Fruit fly (Drosophila melanogaster) whole organism, embryonic: Measurements from ENCODE around the gene G6P.

Source experiments
- Atf6 ChIP-seq: fragments of 200-800 bp; sonication (Bioruptor generic); IDR thresholded peaks from 2 replicates; pipeline ENCODE4 v1.3.6; 2022; ENCODE audit warnings: missing biosample characterization, missing genetic modification characterization
- B-H2 ChIP-seq: fragments of 200-800 bp; sonication (Bioruptor generic); optimal IDR thresholded peaks from 2 replicates; lab custom pipeline; 2018; ENCODE audit warnings: missing biosample characterization, mild to moderate bottlenecking, missing genetic modification characterization
- BtbVII ChIP-seq: fragments of 200-800 bp; sonication (Bioruptor generic); optimal IDR thresholded peaks from 3 replicates; lab custom pipeline; 2017; ENCODE audit warnings: missing biosample characterization, mild to moderate bottlenecking, missing genetic modification characterization
- CG10274 ChIP-seq: fragments of 200-800 bp; sonication (Bioruptor generic); optimal IDR thresholded peaks from 3 replicates; lab custom pipeline; 2017; ENCODE audit warnings: missing biosample characterization, mild to moderate bottlenecking, missing genetic modification characterization
- CG11398 ChIP-seq: fragments of 200-800 bp; sonication (Bioruptor generic); optimal IDR thresholded peaks from 2 replicates; lab custom pipeline; 2016; ENCODE audit warnings: missing biosample characterization, missing genetic modification characterization
- CG12299 ChIP-seq: fragments of 200-800 bp; sonication (Bioruptor generic); optimal IDR thresholded peaks from 2 replicates; lab custom pipeline; 2018; ENCODE audit warnings: missing biosample characterization, mild to moderate bottlenecking, missing genetic modification characterization
- CG14014 ChIP-seq: fragments of 200-800 bp; sonication (Bioruptor generic); IDR thresholded peaks from 2 replicates; pipeline ENCODE4 v1.3.6; 2022; ENCODE audit warnings: missing biosample characterization, missing genetic modification characterization
- CG15011 ChIP-seq: fragments of 200-800 bp; sonication (Bioruptor generic); optimal IDR thresholded peaks from 3 replicates; lab custom pipeline; 2018; ENCODE audit warnings: missing biosample characterization, mild to moderate bottlenecking, missing genetic modification characterization
- CG15601 ChIP-seq: fragments of 200-800 bp; sonication (Bioruptor generic); optimal IDR thresholded peaks from 3 replicates; lab custom pipeline; 2019; ENCODE audit warnings: missing biosample characterization, mild to moderate bottlenecking, missing genetic modification characterization, moderate library complexity
- CG1792 ChIP-seq: fragments of 200-800 bp; sonication (Bioruptor generic); optimal IDR thresholded peaks from 2 replicates; lab custom pipeline; 2016; ENCODE audit warnings: missing biosample characterization, missing genetic modification characterization
- CG18619 ChIP-seq: fragments of 200-800 bp; sonication (Bioruptor generic); optimal IDR thresholded peaks from 3 replicates; lab custom pipeline; 2017; ENCODE audit warnings: missing biosample characterization, mild to moderate bottlenecking, missing genetic modification characterization
- CG30403 ChIP-seq: fragments of 200-800 bp; sonication (Bioruptor generic); optimal IDR thresholded peaks from 3 replicates; lab custom pipeline; 2016; ENCODE audit warnings: missing biosample characterization, missing genetic modification characterization
- CG31365 ChIP-seq: fragments of 200-800 bp; sonication (Bioruptor generic); optimal IDR thresholded peaks from 2 replicates; lab custom pipeline; 2018; ENCODE audit warnings: missing biosample characterization, mild to moderate bottlenecking, missing genetic modification characterization
- CG3281 ChIP-seq: fragments of 200-800 bp; sonication (Bioruptor generic); optimal IDR thresholded peaks from 3 replicates; lab custom pipeline; 2017; ENCODE audit warnings: missing biosample characterization, mild to moderate bottlenecking, missing genetic modification characterization
- CG34224 ChIP-seq: fragments of 200-800 bp; sonication (Bioruptor generic); IDR thresholded peaks from 3 replicates; pipeline ENCODE4 v1.3.6; 2022; ENCODE audit warnings: missing biosample characterization, missing genetic modification characterization; ENCODE audit not compliant: partially characterized antibody
- CG6175 ChIP-seq: fragments of 200-800 bp; sonication (Bioruptor generic); IDR thresholded peaks from 3 replicates; pipeline ENCODE4 v1.3.6; 2022; ENCODE audit warnings: missing biosample characterization, missing genetic modification characterization
- CG9437 ChIP-seq: fragments of 200-800 bp; sonication (Bioruptor generic); optimal IDR thresholded peaks from 2 replicates; lab custom pipeline; 2018; ENCODE audit warnings: missing biosample characterization, mild to moderate bottlenecking, missing genetic modification characterization
- D ChIP-seq, 2 experiments: fragments of 200-800 bp in 1 of 2; fragments of >200 bp in 1 of 2; sonication (Bioruptor generic) in 1 of 2; optimal IDR thresholded peaks; 2 replicates in 1 of 2; 3 replicates in 1 of 2; lab custom pipeline; 2017; ENCODE audit warnings: mild to moderate bottlenecking in 1 of 2, missing biosample characterization in 1 of 2, missing genetic modification characterization in 1 of 2, missing genetic modification reagents in 1 of 2
- Doc2 ChIP-seq: fragments of 200-800 bp; sonication (Bioruptor generic); IDR thresholded peaks from 2 replicates; pipeline ENCODE4 v1.3.6; 2022; ENCODE audit warnings: missing biosample characterization, missing genetic modification characterization
- Ets97D ChIP-seq: fragments of 200-800 bp; sonication (Bioruptor generic); optimal IDR thresholded peaks from 3 replicates; lab custom pipeline; 2016; ENCODE audit warnings: missing biosample characterization, missing genetic modification characterization
- GATAe ChIP-seq: fragments of 200-800 bp; sonication (Bioruptor generic); conservative IDR thresholded peaks from 2 replicates; pipeline ENCODE4 v1.3.6; 2022; ENCODE audit warnings: missing biosample characterization, missing genetic modification characterization
- Hr39 ChIP-seq: fragments of >200 bp; optimal IDR thresholded peaks from 2 replicates; lab custom pipeline; 2017
- Kr ChIP-seq: fragments of 200-800 bp; sonication (Bioruptor generic); optimal IDR thresholded peaks from 2 replicates; lab custom pipeline; 2017; ENCODE audit warnings: missing biosample characterization, mild to moderate bottlenecking, missing genetic modification characterization
- MTF-1 ChIP-seq: fragments of 200-800 bp; sonication (Bioruptor generic); optimal IDR thresholded peaks from 2 replicates; lab custom pipeline; 2018; ENCODE audit warnings: missing biosample characterization, mild to moderate bottlenecking, missing genetic modification characterization, borderline replicate concordance
- Mrtf ChIP-seq: fragments of 200-800 bp; sonication (Bioruptor generic); IDR thresholded peaks from 3 replicates; pipeline ENCODE4 v1.3.6; 2022; ENCODE audit warnings: missing biosample characterization, missing genetic modification characterization
- Sin3A ChIP-seq: fragments of >200 bp; optimal IDR thresholded peaks from 2 replicates; lab custom pipeline; 2018
- Sry-β ChIP-seq: fragments of 200-800 bp; sonication (Bioruptor generic); optimal IDR thresholded peaks from 2 replicates; lab custom pipeline; 2018; ENCODE audit warnings: missing biosample characterization, mild to moderate bottlenecking, missing genetic modification characterization, moderate library complexity
- Usf ChIP-seq: fragments of 200-800 bp; sonication (Bioruptor generic); optimal IDR thresholded peaks from 2 replicates; lab custom pipeline; 2017; ENCODE audit warnings: missing genotype, missing biosample characterization, missing genetic modification characterization
- bigmax ChIP-seq: fragments of 200-800 bp; sonication (Bioruptor generic); optimal IDR thresholded peaks from 2 replicates; lab custom pipeline; 2018; ENCODE audit warnings: missing biosample characterization, mild to moderate bottlenecking, missing genetic modification characterization
- ci ChIP-seq: fragments of 200-800 bp; sonication (Bioruptor generic); IDR thresholded peaks from 3 replicates; pipeline ENCODE4 v1.3.6; 2022; ENCODE audit warnings: missing biosample characterization, missing genetic modification characterization
- crp ChIP-seq, 2 experiments: fragments of 200-800 bp; sonication (Bioruptor generic); optimal IDR thresholded peaks; 2 replicates in 1 of 2; 3 replicates in 1 of 2; lab custom pipeline; 2017; ENCODE audit warnings: missing biosample characterization in 2 of 2, missing genetic modification characterization in 2 of 2, mild to moderate bottlenecking in 1 of 2, moderate library complexity in 1 of 2
- dan ChIP-seq: fragments of 200-800 bp; sonication (Bioruptor generic); IDR thresholded peaks from 2 replicates; pipeline ENCODE4 v1.3.6; 2022; ENCODE audit warnings: missing biosample characterization, missing genetic modification characterization
- dpn ChIP-seq, 2 experiments: fragments of 200-800 bp; sonication (Bioruptor generic); optimal IDR thresholded peaks; 3 replicates each; lab custom pipeline; 2016; ENCODE audit warnings: missing biosample characterization in 2 of 2, missing genetic modification characterization in 2 of 2
- exex ChIP-seq: fragments of 200-800 bp; sonication (Bioruptor generic); optimal IDR thresholded peaks from 4 replicates; lab custom pipeline; 2018; ENCODE audit warnings: missing biosample characterization, mild to moderate bottlenecking, missing genetic modification characterization, moderate library complexity
- gcm2 ChIP-seq: fragments of 200-800 bp; sonication (Bioruptor generic); optimal IDR thresholded peaks from 2 replicates; lab custom pipeline; 2016; ENCODE audit warnings: missing biosample characterization, missing genetic modification characterization
- gem ChIP-seq: fragments of 200-800 bp; sonication (Bioruptor generic); optimal IDR thresholded peaks from 2 replicates; lab custom pipeline; 2019; ENCODE audit warnings: missing biosample characterization, mild to moderate bottlenecking, missing genetic modification characterization, moderate library complexity
- grn ChIP-seq: fragments of 200-800 bp; sonication (Bioruptor generic); optimal IDR thresholded peaks from 3 replicates; lab custom pipeline; 2017; ENCODE audit warnings: missing biosample characterization, missing genetic modification characterization
- gsb ChIP-seq: fragments of 200-800 bp; sonication (Bioruptor generic); IDR thresholded peaks from 2 replicates; pipeline ENCODE4 v1.3.6; 2022; ENCODE audit warnings: missing biosample characterization, missing genetic modification characterization
- h ChIP-seq: fragments of >200 bp; optimal IDR thresholded peaks from 2 replicates; lab custom pipeline; 2017
- hb ChIP-seq: fragments of 200-800 bp; sonication (Bioruptor generic); IDR thresholded peaks from 3 replicates; pipeline ENCODE4 v1.3.6; 2022; ENCODE audit warnings: missing biosample characterization, missing genetic modification characterization; ENCODE audit not compliant: partially characterized antibody
- lov ChIP-seq, 2 experiments: fragments of 200-800 bp in 1 of 2; fragments of >200 bp in 1 of 2; sonication (Bioruptor generic) in 1 of 2; IDR thresholded peaks in 1 of 2; optimal IDR thresholded peaks in 1 of 2; 2 replicates in 1 of 2; 3 replicates in 1 of 2; pipeline versions ENCODE4 v1.3.6 to Lab custom; 2017 to 2022; ENCODE audit warnings: missing biosample characterization in 1 of 2, missing genetic modification characterization in 1 of 2
- luna ChIP-seq: fragments of 200-800 bp; sonication (Bioruptor generic); optimal IDR thresholded peaks from 2 replicates; lab custom pipeline; 2016; ENCODE audit warnings: missing biosample characterization, missing genetic modification characterization
- prd ChIP-seq, 3 experiments: fragments of >200 bp in 2 of 3; fragments of 200-800 bp in 1 of 3; sonication (Bioruptor generic) in 1 of 3; optimal IDR thresholded peaks in 2 of 3; IDR thresholded peaks in 1 of 3; 2 replicates in 2 of 3; 3 replicates in 1 of 3; pipeline versions ENCODE4 v1.3.6 to Lab custom; 2017 to 2022; ENCODE audit warnings: missing biosample characterization in 1 of 3, missing genetic modification characterization in 1 of 3
- pum ChIP-seq: fragments of 200-800 bp; sonication (Bioruptor generic); optimal IDR thresholded peaks from 2 replicates; lab custom pipeline; 2016; ENCODE audit warnings: missing biosample characterization, missing genetic modification characterization
- rib ChIP-seq: fragments of 200-800 bp; sonication (Bioruptor generic); IDR thresholded peaks from 2 replicates; pipeline ENCODE4 v1.3.6; 2022; ENCODE audit warnings: missing biosample characterization, missing genetic modification characterization
- row ChIP-seq: fragments of 200-800 bp; sonication (Bioruptor generic); IDR thresholded peaks from 3 replicates; pipeline ENCODE4 v1.3.6; 2022; ENCODE audit warnings: missing biosample characterization, missing genetic modification characterization
- seq ChIP-seq: fragments of 200-800 bp; sonication (Bioruptor generic); IDR thresholded peaks from 2 replicates; pipeline ENCODE4 v1.3.6; 2022; ENCODE audit warnings: missing biosample characterization, missing genetic modification characterization
- wek ChIP-seq: fragments of 200-800 bp; sonication (Bioruptor generic); optimal IDR thresholded peaks from 3 replicates; lab custom pipeline; 2018; ENCODE audit warnings: missing biosample characterization, mild to moderate bottlenecking, missing genetic modification characterization, moderate library complexity

G6P gene

dm6 chr2L:2765659-2766373 lies 49.7 kb downstream of the G6P start, which contains the start of the genes Snx21 and aph-1 (continued):
- peak; percentile 92 for TF ChIP-seq B-H2 (GFP tag; lab: Kevin White, UChicago)
- TF ChIP-seq CG3281, result peak; percentile 93
- TF ChIP-seq Atf6 (GFP tag; lab: Robert Waterston, UW), result peak; percentile 89
- TF ChIP-seq Sry-β (GFP tag; lab: Kevin White, UChicago), result peak; percentile 38
- TF ChIP-seq Kr (GFP tag; lab: Kevin White, UChicago), result no peak
- peak; percentile 69 for TF ChIP-seq rib
- TF ChIP-seq CG11398 (GFP tag; lab: Kevin White, UChicago), result peak; percentile 73
- no peak for TF ChIP-seq CG34224 (GFP tag; lab: Robert Waterston, UW)
- peak; percentile 88 to 92 for TF ChIP-seq dpn (GFP tag; optimal IDR thresholded peaks at IDR 0.05; lab: Kevin White, UChicago)
- TF ChIP-seq CG14014 (GFP tag; lab: Robert Waterston, UW), result peak; percentile 85
- no peak for TF ChIP-seq D (optimal IDR thresholded peaks at IDR 0.05; lab: Kevin White, UChicago)
- TF ChIP-seq D (GFP tag; optimal IDR thresholded peaks at IDR 0.05; lab: Kevin White, UChicago), result peak; percentile 91
- peak; percentile 80 for TF ChIP-seq GATAe
- TF ChIP-seq gsb (GFP tag; lab: Robert Waterston, UW), result no peak; the same call in 1 of the 2 replicates
- no peak for TF ChIP-seq hb (GFP tag; lab: Robert Waterston, UW)
- peak; percentile 99 for TF ChIP-seq CG10274 (GFP tag; lab: Kevin White, UChicago)
- TF ChIP-seq MTF-1 (GFP tag; lab: Kevin White, UChicago), result peak; percentile 50
- peak; percentile 100 for TF ChIP-seq row (GFP tag; lab: Robert Waterston, UW)
- TF ChIP-seq gem (tag; lab: Kevin White, UChicago), result peak; percentile 97
- peak; percentile 92 for TF ChIP-seq pum (GFP tag; lab: Kevin White, UChicago)
- TF ChIP-seq grn (GFP tag; lab: Kevin White, UChicago), result peak; percentile 25
- TF ChIP-seq dan (GFP tag; lab: Robert Waterston, UW), result peak; percentile 72; the same call in 1 of the 2 replicates
- TF ChIP-seq CG15601 (tag; lab: Kevin White, UChicago), result peak; percentile 89
- TF ChIP-seq Usf, result peak; percentile 83
- peak; percentile 82 for TF ChIP-seq ci (GFP tag; lab: Robert Waterston, UW)
- peak; percentile 85 for TF ChIP-seq CG15011 (GFP tag; lab: Kevin White, UChicago)
- peak; percentile 77 for TF ChIP-seq Ets97D (GFP tag; lab: Kevin White, UChicago)
- no peak for TF ChIP-seq bigmax (GFP tag; lab: Kevin White, UChicago)
- TF ChIP-seq BtbVII (GFP tag; lab: Kevin White, UChicago), result peak; percentile 91
- TF ChIP-seq h, result no peak
- TF ChIP-seq seq (GFP tag; lab: Robert Waterston, UW), result peak; percentile 87
- TF ChIP-seq gcm2, result peak; percentile 32
- TF ChIP-seq Mrtf (GFP tag; lab: Robert Waterston, UW), result peak; percentile 77
- no peak for TF ChIP-seq lov (optimal IDR thresholded peaks at IDR 0.05; lab: Kevin White, UChicago)
- TF ChIP-seq lov (GFP tag; IDR thresholded peaks at IDR 0.05; lab: Robert Waterston, UW), result 0 out of 3 replicates have a peak, but pooled peaks have one; percentile 56
- TF ChIP-seq CG1792 (GFP tag; lab: Kevin White, UChicago), result peak; percentile 76
- peak; percentile 77 for TF ChIP-seq exex
- TF ChIP-seq Doc2, result 0 out of 2 replicates have a peak, but pooled peaks have one; percentile 47
- peak; percentile 76 for TF ChIP-seq luna (GFP tag; lab: Kevin White, UChicago)
- TF ChIP-seq CG12299, result peak; percentile 85
- TF ChIP-seq CG31365, result peak; percentile 55
- peak; percentile 95 for TF ChIP-seq CG30403 (GFP tag; lab: Kevin White, UChicago)
- no peak for TF ChIP-seq prd (optimal IDR thresholded peaks at IDR 0.05; lab: Kevin White, UChicago)
- TF ChIP-seq prd (GFP tag; IDR thresholded peaks at IDR 0.05; lab: Robert Waterston, UW), result peak; percentile 93
- TF ChIP-seq CG6175 (GFP tag; lab: Robert Waterston, UW), result peak; percentile 60
- TF ChIP-seq CG9437 (GFP tag; lab: Kevin White, UChicago), result peak; percentile 89
- TF ChIP-seq Sin3A (lab: Kevin White, UChicago), result peak; percentile 36
- peak in 1 of 2 experiments; percentile 54 for TF ChIP-seq crp (GFP tag; optimal IDR thresholded peaks at IDR 0.05; lab: Kevin White, UChicago)
- peak; percentile 92 for TF ChIP-seq CG18619
- TF ChIP-seq Hr39 (lab: Kevin White, UChicago), result no peak
- peak; percentile 40 for TF ChIP-seq wek
